Fruit fly (Drosophila melanogaster) whole organism, embryonic: ENCODE measurements around the gene CG34454.

Source experiments
- Bdp1 ChIP-seq: fragments of 200-800 bp; sonication (Bioruptor generic); optimal IDR thresholded peaks from 3 replicates; lab custom pipeline; 2016; ENCODE audit warnings: missing biosample characterization, missing genetic modification characterization
- C15 ChIP-seq: fragments of 200-800 bp; sonication (Bioruptor generic); IDR thresholded peaks from 3 replicates; pipeline ENCODE4 v1.3.6; 2022; ENCODE audit warnings: missing biosample characterization, missing genetic modification characterization
- CG10654 ChIP-seq: fragments of 200-800 bp; sonication (Bioruptor generic); optimal IDR thresholded peaks from 2 replicates; lab custom pipeline; 2016; ENCODE audit warnings: missing biosample characterization, missing genetic modification characterization
- CG11093 ChIP-seq: fragments of 200-800 bp; sonication (Bioruptor generic); IDR thresholded peaks from 3 replicates; pipeline ENCODE4 v1.3.6; 2022; ENCODE audit warnings: missing biosample characterization, missing genetic modification characterization
- CG11504 ChIP-seq: fragments of 200-800 bp; sonication (Bioruptor generic); optimal IDR thresholded peaks from 3 replicates; lab custom pipeline; 2019; ENCODE audit warnings: missing biosample characterization, mild to moderate bottlenecking, missing genetic modification characterization, moderate library complexity
- CG11723 ChIP-seq: fragments of 200-800 bp; sonication (Bioruptor generic); optimal IDR thresholded peaks from 2 replicates; lab custom pipeline; 2017; ENCODE audit warnings: missing biosample characterization, mild to moderate bottlenecking, missing genetic modification characterization
- CG12659 ChIP-seq: fragments of 200-800 bp; sonication (Bioruptor generic); optimal IDR thresholded peaks from 3 replicates; lab custom pipeline; 2017; ENCODE audit warnings: mild to moderate bottlenecking, missing biosample characterization, missing genetic modification reagents, missing genetic modification characterization
- CG13123 ChIP-seq: fragments of 200-800 bp; sonication (Bioruptor generic); optimal IDR thresholded peaks from 2 replicates; lab custom pipeline; 2016; ENCODE audit warnings: missing biosample characterization, missing genetic modification characterization
- CG14441 ChIP-seq: fragments of 200-800 bp; sonication (Bioruptor generic); IDR thresholded peaks from 2 replicates; pipeline ENCODE4 v1.3.6; 2022; ENCODE audit warnings: missing biosample characterization, missing genetic modification characterization
- CG1602 ChIP-seq: fragments of 200-800 bp; sonication (Bioruptor generic); optimal IDR thresholded peaks from 3 replicates; lab custom pipeline; 2016; ENCODE audit warnings: missing biosample characterization, missing genetic modification characterization
- CG1647 ChIP-seq: fragments of 200-800 bp; sonication (Bioruptor generic); optimal IDR thresholded peaks from 3 replicates; lab custom pipeline; 2016; ENCODE audit warnings: missing biosample characterization, missing genetic modification characterization
- CG16815 ChIP-seq: fragments of 200-800 bp; sonication (Bioruptor generic); optimal IDR thresholded peaks from 3 replicates; lab custom pipeline; 2017; ENCODE audit warnings: missing biosample characterization, mild to moderate bottlenecking, missing genetic modification characterization
- CG17361 ChIP-seq: fragments of 200-800 bp; sonication (Bioruptor generic); IDR thresholded peaks from 3 replicates; pipeline ENCODE4 v1.3.6; 2022; ENCODE audit warnings: missing biosample characterization, missing genetic modification characterization
- CG17912 ChIP-seq: fragments of 200-800 bp; sonication (Bioruptor generic); optimal IDR thresholded peaks from 2 replicates; lab custom pipeline; 2018; ENCODE audit warnings: missing biosample characterization, mild to moderate bottlenecking, missing genetic modification characterization
- CG2199 ChIP-seq: fragments of 200-800 bp; sonication (Bioruptor generic); IDR thresholded peaks from 3 replicates; pipeline ENCODE4 v1.3.6; 2022; ENCODE audit warnings: missing biosample characterization, missing genetic modification characterization
- CG2712 ChIP-seq: fragments of 200-800 bp; optimal IDR thresholded peaks from 3 replicates; lab custom pipeline; 2019; ENCODE audit warnings: missing biosample characterization, mild to moderate bottlenecking, missing genetic modification characterization, moderate library complexity
- CG3407 ChIP-seq: fragments of 200-800 bp; sonication (Bioruptor generic); optimal IDR thresholded peaks from 2 replicates; lab custom pipeline; 2018; ENCODE audit warnings: missing biosample characterization, mild to moderate bottlenecking, missing genetic modification characterization
- CG34422 ChIP-seq: fragments of 200-800 bp; sonication (Bioruptor generic); IDR thresholded peaks from 3 replicates; pipeline ENCODE4 v1.3.6; 2022; ENCODE audit warnings: missing biosample characterization, missing genetic modification characterization
- CG6765 ChIP-seq: fragments of 200-800 bp; sonication (Bioruptor generic); optimal IDR thresholded peaks from 3 replicates; lab custom pipeline; 2017; ENCODE audit warnings: missing biosample characterization, mild to moderate bottlenecking, missing genetic modification characterization
- CG9215 ChIP-seq: fragments of 200-800 bp; sonication (Bioruptor generic); IDR thresholded peaks from 2 replicates; pipeline ENCODE4 v1.3.6; 2022; ENCODE audit warnings: missing biosample characterization, missing genetic modification characterization
- CkIIα-i1 ChIP-seq: fragments of 200-800 bp; sonication (Bioruptor generic); IDR thresholded peaks from 2 replicates; pipeline ENCODE4 v1.3.6; 2022; ENCODE audit warnings: missing biosample characterization, missing genetic modification characterization
- Dip3 ChIP-seq: fragments of 200-800 bp; sonication (Bioruptor generic); optimal IDR thresholded peaks from 3 replicates; lab custom pipeline; 2016; ENCODE audit warnings: missing biosample characterization, missing genetic modification characterization
- E2f1 ChIP-seq: fragments of 200-800 bp; sonication (Bioruptor generic); IDR thresholded peaks from 2 replicates; pipeline ENCODE4 v1.3.6; 2022; ENCODE audit warnings: missing biosample characterization, missing genetic modification characterization
- E2f2 ChIP-seq: fragments of 200-800 bp; sonication (Bioruptor generic); IDR thresholded peaks from 2 replicates; pipeline ENCODE4 v1.3.6; 2022; ENCODE audit warnings: missing biosample characterization, missing genetic modification characterization
- H2.0 ChIP-seq: fragments of 200-800 bp; sonication (Bioruptor generic); IDR thresholded peaks from 2 replicates; pipeline ENCODE4 v1.3.6; 2022; ENCODE audit warnings: missing biosample characterization, missing genetic modification characterization
- HLHmδ ChIP-seq: fragments of 200-800 bp; sonication (Bioruptor generic); optimal IDR thresholded peaks from 2 replicates; lab custom pipeline; 2018; ENCODE audit warnings: missing biosample characterization, mild to moderate bottlenecking, missing genetic modification characterization, moderate library complexity
- MESR4 ChIP-seq: fragments of 200-800 bp; sonication (Bioruptor generic); optimal IDR thresholded peaks from 2 replicates; lab custom pipeline; 2018; ENCODE audit warnings: missing biosample characterization, mild to moderate bottlenecking, missing genetic modification characterization, moderate library complexity
- Mrtf ChIP-seq: fragments of 200-800 bp; sonication (Bioruptor generic); IDR thresholded peaks from 3 replicates; pipeline ENCODE4 v1.3.6; 2022; ENCODE audit warnings: missing biosample characterization, missing genetic modification characterization
- NK7.1 ChIP-seq: fragments of 200-800 bp; sonication (Bioruptor generic); optimal IDR thresholded peaks from 3 replicates; lab custom pipeline; 2016; ENCODE audit warnings: missing biosample characterization, missing genetic modification characterization
- Oaz ChIP-seq: fragments of 200-800 bp; sonication (Bioruptor generic); IDR thresholded peaks from 2 replicates; pipeline ENCODE4 v1.3.6; 2022; ENCODE audit warnings: missing biosample characterization, missing genetic modification characterization
- Sin3A ChIP-seq: fragments of >200 bp; optimal IDR thresholded peaks from 2 replicates; lab custom pipeline; 2018
- Xrp1 ChIP-seq: fragments of 200-800 bp; sonication (Bioruptor generic); IDR thresholded peaks from 2 replicates; pipeline ENCODE4 v1.3.6; 2022; ENCODE audit warnings: missing biosample characterization, missing genetic modification characterization
- ap ChIP-seq: fragments of 200-800 bp; sonication (Bioruptor generic); IDR thresholded peaks from 2 replicates; pipeline ENCODE4 v1.3.6; 2022; ENCODE audit warnings: missing biosample characterization, missing genetic modification characterization
- ase ChIP-seq: fragments of 200-800 bp; sonication (Bioruptor generic); IDR thresholded peaks from 3 replicates; pipeline ENCODE4 v1.3.6; 2022; ENCODE audit warnings: missing biosample characterization, missing genetic modification characterization
- bigmax ChIP-seq: fragments of 200-800 bp; sonication (Bioruptor generic); optimal IDR thresholded peaks from 2 replicates; lab custom pipeline; 2018; ENCODE audit warnings: missing biosample characterization, mild to moderate bottlenecking, missing genetic modification characterization
- dmrt99B ChIP-seq: fragments of 200-800 bp; sonication (Bioruptor generic); optimal IDR thresholded peaks from 2 replicates; lab custom pipeline; 2018; ENCODE audit warnings: missing biosample characterization, mild to moderate bottlenecking, missing genetic modification characterization, moderate library complexity
- exex ChIP-seq: fragments of 200-800 bp; sonication (Bioruptor generic); optimal IDR thresholded peaks from 4 replicates; lab custom pipeline; 2018; ENCODE audit warnings: missing biosample characterization, mild to moderate bottlenecking, missing genetic modification characterization, moderate library complexity
- fd102C ChIP-seq: fragments of 200-800 bp; sonication (Bioruptor generic); optimal IDR thresholded peaks from 2 replicates; lab custom pipeline; 2018; ENCODE audit warnings: missing biosample characterization, mild to moderate bottlenecking, missing genetic modification characterization, moderate library complexity
- grau ChIP-seq: fragments of 200-800 bp; optimal IDR thresholded peaks from 3 replicates; lab custom pipeline; 2019; ENCODE audit warnings: missing biosample characterization, mild to moderate bottlenecking, missing genetic modification characterization, moderate library complexity
- gt ChIP-seq: fragments of 200-800 bp; sonication (Bioruptor generic); IDR thresholded peaks from 2 replicates; pipeline ENCODE4 v1.3.6; 2022; ENCODE audit warnings: missing biosample characterization, missing genetic modification characterization
- hb ChIP-seq: fragments of 200-800 bp; sonication (Bioruptor generic); IDR thresholded peaks from 3 replicates; pipeline ENCODE4 v1.3.6; 2022; ENCODE audit warnings: missing biosample characterization, missing genetic modification characterization; ENCODE audit not compliant: partially characterized antibody
- inv ChIP-seq: fragments of 200-800 bp; sonication (Bioruptor generic); IDR thresholded peaks from 2 replicates; pipeline ENCODE4 v1.3.6; 2022; ENCODE audit warnings: missing biosample characterization, missing genetic modification characterization; ENCODE audit not compliant: partially characterized antibody
- run ChIP-seq: fragments of 200-800 bp; sonication (Bioruptor generic); optimal IDR thresholded peaks from 3 replicates; lab custom pipeline; 2018; ENCODE audit warnings: missing biosample characterization, mild to moderate bottlenecking, missing genetic modification characterization
- shn ChIP-seq: fragments of 200-800 bp; sonication (Bioruptor generic); optimal IDR thresholded peaks from 3 replicates; lab custom pipeline; 2016; ENCODE audit warnings: missing biosample characterization, missing genetic modification characterization
- ssp ChIP-seq: fragments of 200-800 bp; sonication (Bioruptor generic); IDR thresholded peaks from 2 replicates; pipeline ENCODE4 v1.3.6; 2022; ENCODE audit warnings: missing biosample characterization, missing genetic modification characterization
- stc ChIP-seq: fragments of 200-800 bp; sonication (Bioruptor generic); IDR thresholded peaks from 2 replicates; pipeline ENCODE4 v1.3.6; 2022; ENCODE audit warnings: missing biosample characterization, missing genetic modification characterization
- stwl ChIP-seq: fragments of 200-800 bp; sonication (Bioruptor generic); optimal IDR thresholded peaks from 3 replicates; lab custom pipeline; 2018; ENCODE audit warnings: missing biosample characterization, mild to moderate bottlenecking, missing genetic modification characterization, moderate library complexity
- tin ChIP-seq: fragments of 200-800 bp; sonication (Bioruptor generic); optimal IDR thresholded peaks from 3 replicates; lab custom pipeline; 2016; ENCODE audit warnings: missing biosample characterization, missing genetic modification characterization
- tio ChIP-seq: fragments of 200-800 bp; sonication (Bioruptor generic); optimal IDR thresholded peaks from 2 replicates; lab custom pipeline; 2017; ENCODE audit warnings: missing biosample characterization, missing genetic modification characterization, inconsistent platforms
- tup ChIP-seq: fragments of 200-800 bp; sonication (Bioruptor generic); optimal IDR thresholded peaks from 2 replicates; lab custom pipeline; 2016; ENCODE audit warnings: missing biosample characterization, mild to moderate bottlenecking, missing genetic modification characterization, moderate library complexity
- vfl ChIP-seq: fragments of 200-800 bp; sonication (Bioruptor generic); optimal IDR thresholded peaks from 2 replicates; lab custom pipeline; 2016; ENCODE audit warnings: missing biosample characterization, missing genetic modification characterization
- vvl ChIP-seq: fragments of 200-800 bp; sonication (Bioruptor generic); IDR thresholded peaks from 2 replicates; pipeline ENCODE4 v1.3.6; 2022; ENCODE audit warnings: missing biosample characterization, missing genetic modification characterization

CG34454 gene

dm6 chr3L:184251-184650, 47.9 kb downstream of the CG34454 start, which contains the start of the genes CG34140, Mkp and Mtch (continued):
- TF ChIP-seq E2f1: peak; percentile 77
- TF ChIP-seq bigmax (GFP tag; lab: Kevin White, UChicago): no peak
- no peak for TF ChIP-seq HLHmδ (GFP tag; lab: Kevin White, UChicago)
- TF ChIP-seq fd102C: peak; percentile 27
- peak; percentile 89 for TF ChIP-seq CG12659 (GFP tag; lab: Kevin White, UChicago)
- no peak for TF ChIP-seq grau (tag; lab: Kevin White, UChicago)
- TF ChIP-seq tup (GFP tag; lab: Kevin White, UChicago): peak; percentile 84
- TF ChIP-seq Bdp1 (GFP tag; lab: Kevin White, UChicago): peak; percentile 85
- peak; percentile 78 for TF ChIP-seq ase (GFP tag; lab: Robert Waterston, UW)
- TF ChIP-seq CG1602 (GFP tag; lab: Kevin White, UChicago): peak; percentile 86
- peak; percentile 91 for TF ChIP-seq tin
- TF ChIP-seq vvl (GFP tag; lab: Robert Waterston, UW): peak; percentile 85
- peak; percentile 91 for TF ChIP-seq inv (GFP tag; lab: Robert Waterston, UW)
- peak; percentile 71 for TF ChIP-seq ssp (GFP tag; lab: Robert Waterston, UW)
- no peak for TF ChIP-seq CG3407 (GFP tag; lab: Kevin White, UChicago)
- no peak for TF ChIP-seq CG2199 (GFP tag; lab: Robert Waterston, UW)
- peak; percentile 75 for TF ChIP-seq MESR4 (GFP tag; lab: Kevin White, UChicago)
- peak; percentile 33; the same call in 1 of the 3 replicates for TF ChIP-seq CG11093 (GFP tag; lab: Robert Waterston, UW)
- peak; percentile 93 for TF ChIP-seq Dip3 (GFP tag; lab: Kevin White, UChicago)
- peak; percentile 56 for TF ChIP-seq CG6765
- no peak for TF ChIP-seq CG11723 (GFP tag; lab: Kevin White, UChicago)
- peak; percentile 74; the same call in 1 of the 2 replicates for TF ChIP-seq stc (GFP tag; lab: Robert Waterston, UW)
- no peak for TF ChIP-seq CG11504 (tag; lab: Kevin White, UChicago)
- TF ChIP-seq CG17912 (GFP tag; lab: Kevin White, UChicago): peak; percentile 47
- peak; percentile 92 for TF ChIP-seq vfl (GFP tag; lab: Kevin White, UChicago)
- TF ChIP-seq ap (GFP tag; lab: Robert Waterston, UW): peak; percentile 64; the same call in 1 of the 2 replicates
- peak; percentile 70 for TF ChIP-seq E2f2 (GFP tag; lab: Robert Waterston, UW)
- TF ChIP-seq tio (GFP tag; lab: Kevin White, UChicago): no peak
- peak; percentile 67 for TF ChIP-seq stwl
- peak; percentile 67 for TF ChIP-seq CG13123 (GFP tag; lab: Kevin White, UChicago)
- peak; percentile 84 for TF ChIP-seq CG10654 (GFP tag; lab: Kevin White, UChicago)
- peak; percentile 69 for TF ChIP-seq NK7.1 (GFP tag; lab: Kevin White, UChicago)
- peak; percentile 78 for TF ChIP-seq CG14441 (GFP tag; lab: Robert Waterston, UW)
- no peak for TF ChIP-seq exex
- TF ChIP-seq Mrtf (GFP tag; lab: Robert Waterston, UW): 0 out of 3 replicates have a peak, but pooled peaks have one; percentile 51
- TF ChIP-seq gt (GFP tag; lab: Robert Waterston, UW): no peak
- peak; percentile 90 for TF ChIP-seq Xrp1 (GFP tag; lab: Robert Waterston, UW)
- peak; percentile 88 for TF ChIP-seq CG2712 (tag; lab: Kevin White, UChicago)
- TF ChIP-seq Oaz (GFP tag; lab: Robert Waterston, UW): 0 out of 2 replicates have a peak, but pooled peaks have one; percentile 39
- TF ChIP-seq CkIIα-i1 (GFP tag; lab: Robert Waterston, UW): no peak
- peak; percentile 96 for TF ChIP-seq Sin3A
- TF ChIP-seq H2.0 (GFP tag; lab: Robert Waterston, UW): peak; percentile 76
- peak; percentile 83 for TF ChIP-seq CG1647 (GFP tag; lab: Kevin White, UChicago)
- TF ChIP-seq hb: peak; percentile 82
- peak; percentile 80 for TF ChIP-seq CG9215 (GFP tag; lab: Robert Waterston, UW)
- peak; percentile 67; the same call in 1 of the 3 replicates for TF ChIP-seq C15 (GFP tag; lab: Robert Waterston, UW)
- TF ChIP-seq CG34422 (GFP tag; lab: Robert Waterston, UW): peak; percentile 89
- TF ChIP-seq dmrt99B: no peak
- TF ChIP-seq CG17361 (GFP tag; lab: Robert Waterston, UW): no peak; the same call in 1 of the 3 replicates
- peak; percentile 67 for TF ChIP-seq run (tag; lab: Kevin White, UChicago)
- peak; percentile 72 for TF ChIP-seq CG16815 (GFP tag; lab: Kevin White, UChicago)
- peak; percentile 80 for TF ChIP-seq shn (GFP tag; lab: Kevin White, UChicago)
